Fruit fly (Drosophila melanogaster) whole organism, embryonic: Measurements from ENCODE around the gene CG7386.

Source experiments
- Antp ChIP-seq: fragments of 200-800 bp; sonication (Bioruptor generic); optimal IDR thresholded peaks from 3 replicates; lab custom pipeline; 2016; ENCODE audit warnings: missing biosample characterization, missing genetic modification characterization
- Awh ChIP-seq: fragments of 200-800 bp; sonication (Bioruptor generic); IDR thresholded peaks from 2 replicates; pipeline ENCODE4, ENCODE4 v1.3.6; 2022; ENCODE audit warnings: missing biosample characterization, missing genetic modification characterization
- B-H1 ChIP-seq: fragments of 200-800 bp; sonication (Bioruptor generic); IDR thresholded peaks from 3 replicates; pipeline ENCODE4 v1.3.6; 2022; ENCODE audit warnings: missing biosample characterization, missing genetic modification characterization
- Bgb ChIP-seq: fragments of 200-800 bp; sonication (Bioruptor generic); IDR thresholded peaks from 2 replicates; pipeline ENCODE4 v1.3.6; 2022; ENCODE audit warnings: missing biosample characterization, missing genetic modification characterization; ENCODE audit not compliant: partially characterized antibody
- CG10209 ChIP-seq: fragments of 200-800 bp; sonication (Bioruptor generic); optimal IDR thresholded peaks from 3 replicates; lab custom pipeline; 2017; ENCODE audit warnings: missing biosample characterization, mild to moderate bottlenecking, missing genetic modification characterization, missing genetic modification reagents
- CG10431 ChIP-seq: fragments of 200-800 bp; sonication (Bioruptor generic); optimal IDR thresholded peaks from 3 replicates; lab custom pipeline; 2018; ENCODE audit warnings: missing biosample characterization, mild to moderate bottlenecking, missing genetic modification characterization
- CG10462 ChIP-seq: fragments of 200-800 bp; sonication (Bioruptor generic); optimal IDR thresholded peaks from 2 replicates; lab custom pipeline; 2016; ENCODE audit warnings: missing biosample characterization, missing genetic modification characterization
- CG11560 ChIP-seq: fragments of 200-800 bp; sonication (Bioruptor generic); IDR thresholded peaks from 3 replicates; pipeline ENCODE4 v1.3.6; 2022; ENCODE audit warnings: missing biosample characterization, missing genetic modification characterization
- CG12155 ChIP-seq: fragments of 200-800 bp; sonication (Bioruptor generic); optimal IDR thresholded peaks from 3 replicates; lab custom pipeline; 2016; ENCODE audit warnings: missing biosample characterization, missing genetic modification characterization
- CG12942 ChIP-seq: fragments of 200-800 bp; sonication (Bioruptor generic); optimal IDR thresholded peaks from 3 replicates; lab custom pipeline; 2016; ENCODE audit warnings: missing biosample characterization, missing genetic modification characterization
- CG13424 ChIP-seq: fragments of 200-800 bp; sonication (Bioruptor generic); optimal IDR thresholded peaks from 2 replicates; lab custom pipeline; 2019; ENCODE audit warnings: missing biosample characterization, mild to moderate bottlenecking, missing genetic modification characterization, moderate library complexity
- CG15479 ChIP-seq: fragments of 200-800 bp; sonication (Bioruptor generic); optimal IDR thresholded peaks from 3 replicates; lab custom pipeline; 2019; ENCODE audit warnings: missing biosample characterization, mild to moderate bottlenecking, missing genetic modification characterization, moderate library complexity
- CG17802 ChIP-seq: fragments of 200-800 bp; sonication (Bioruptor generic); optimal IDR thresholded peaks from 2 replicates; lab custom pipeline; 2018; ENCODE audit warnings: missing biosample characterization, mild to moderate bottlenecking, missing genetic modification characterization, moderate library complexity
- CG1792 ChIP-seq: fragments of 200-800 bp; sonication (Bioruptor generic); optimal IDR thresholded peaks from 2 replicates; lab custom pipeline; 2016; ENCODE audit warnings: missing biosample characterization, missing genetic modification characterization
- CG1832 ChIP-seq: fragments of 200-800 bp; sonication (Bioruptor generic); optimal IDR thresholded peaks from 2 replicates; lab custom pipeline; 2017; ENCODE audit warnings: missing biosample characterization, mild to moderate bottlenecking, missing genetic modification characterization, inconsistent platforms
- CG2199 ChIP-seq: fragments of 200-800 bp; sonication (Bioruptor generic); IDR thresholded peaks from 3 replicates; pipeline ENCODE4 v1.3.6; 2022; ENCODE audit warnings: missing biosample characterization, missing genetic modification characterization
- CG32532 ChIP-seq: fragments of 200-800 bp; sonication (Bioruptor generic); IDR thresholded peaks from 2 replicates; pipeline ENCODE4 v1.3.6; 2022; ENCODE audit warnings: missing biosample characterization, missing genetic modification characterization
- CG34224 ChIP-seq: fragments of 200-800 bp; sonication (Bioruptor generic); IDR thresholded peaks from 3 replicates; pipeline ENCODE4 v1.3.6; 2022; ENCODE audit warnings: missing biosample characterization, missing genetic modification characterization; ENCODE audit not compliant: partially characterized antibody
- CG3726 ChIP-seq: fragments of 200-800 bp; sonication (Bioruptor generic); IDR thresholded peaks from 3 replicates; pipeline ENCODE4, ENCODE4 v1.3.6; 2022; ENCODE audit warnings: missing biosample characterization, missing genetic modification characterization
- CG4424 ChIP-seq: fragments of 200-800 bp; sonication (Bioruptor generic); optimal IDR thresholded peaks from 3 replicates; lab custom pipeline; 2016; ENCODE audit warnings: missing biosample characterization, missing genetic modification characterization
- CG6175 ChIP-seq: fragments of 200-800 bp; sonication (Bioruptor generic); IDR thresholded peaks from 3 replicates; pipeline ENCODE4 v1.3.6; 2022; ENCODE audit warnings: missing biosample characterization, missing genetic modification characterization
- CG7556 ChIP-seq: fragments of 200-800 bp; sonication (Bioruptor generic); optimal IDR thresholded peaks from 2 replicates; lab custom pipeline; 2017; ENCODE audit warnings: missing biosample characterization, mild to moderate bottlenecking, missing genetic modification characterization
- CG7745 ChIP-seq: fragments of 200-800 bp; sonication (Bioruptor generic); optimal IDR thresholded peaks from 2 replicates; lab custom pipeline; 2018; ENCODE audit warnings: missing biosample characterization, mild to moderate bottlenecking, missing genetic modification characterization, moderate library complexity
- CG8281 ChIP-seq: fragments of 200-800 bp; sonication (Bioruptor generic); optimal IDR thresholded peaks from 2 replicates; lab custom pipeline; 2018; ENCODE audit warnings: missing biosample characterization, mild to moderate bottlenecking, missing genetic modification characterization, moderate library complexity
- CG9437 ChIP-seq: fragments of 200-800 bp; sonication (Bioruptor generic); optimal IDR thresholded peaks from 2 replicates; lab custom pipeline; 2018; ENCODE audit warnings: missing biosample characterization, mild to moderate bottlenecking, missing genetic modification characterization
- CG9876 ChIP-seq: fragments of 200-800 bp; sonication (Bioruptor generic); optimal IDR thresholded peaks from 2 replicates; lab custom pipeline; 2016; ENCODE audit warnings: missing biosample characterization, missing genetic modification characterization
- D ChIP-seq, 2 experiments: fragments of 200-800 bp in 1 of 2; fragments of >200 bp in 1 of 2; sonication (Bioruptor generic) in 1 of 2; optimal IDR thresholded peaks; 2 replicates in 1 of 2; 3 replicates in 1 of 2; lab custom pipeline; 2017; ENCODE audit warnings: mild to moderate bottlenecking in 1 of 2, missing biosample characterization in 1 of 2, missing genetic modification characterization in 1 of 2, missing genetic modification reagents in 1 of 2
- Dref ChIP-seq: fragments of 200-800 bp; sonication (Bioruptor generic); IDR thresholded peaks from 2 replicates; pipeline ENCODE4 v1.3.6; 2022; ENCODE audit warnings: missing biosample characterization, missing genetic modification characterization
- Ets65A ChIP-seq: fragments of 200-800 bp; sonication (Bioruptor generic); peaks from one replicate; lab custom pipeline; 2016; ENCODE audit warnings: missing biosample characterization, missing genetic modification characterization
- MESR4 ChIP-seq: fragments of 200-800 bp; sonication (Bioruptor generic); optimal IDR thresholded peaks from 2 replicates; lab custom pipeline; 2018; ENCODE audit warnings: missing biosample characterization, mild to moderate bottlenecking, missing genetic modification characterization, moderate library complexity
- Sry-β ChIP-seq: fragments of 200-800 bp; sonication (Bioruptor generic); optimal IDR thresholded peaks from 2 replicates; lab custom pipeline; 2018; ENCODE audit warnings: missing biosample characterization, mild to moderate bottlenecking, missing genetic modification characterization, moderate library complexity
- Sry-δ ChIP-seq: fragments of 200-800 bp; sonication (Bioruptor generic); optimal IDR thresholded peaks from 2 replicates; lab custom pipeline; 2016; ENCODE audit warnings: missing biosample characterization, missing genetic modification characterization
- Ssrp ChIP-seq: fragments of 200-800 bp; sonication (Bioruptor generic); optimal IDR thresholded peaks from 2 replicates; lab custom pipeline; 2018; ENCODE audit warnings: missing biosample characterization, mild to moderate bottlenecking, missing genetic modification characterization, moderate library complexity
- amos ChIP-seq: fragments of 200-800 bp; sonication (Bioruptor generic); IDR thresholded peaks from 2 replicates; pipeline ENCODE4 v1.3.6; 2022; ENCODE audit warnings: missing biosample characterization, missing genetic modification characterization; ENCODE audit not compliant: partially characterized antibody
- ewg ChIP-seq: fragments of 200-800 bp; sonication (Bioruptor generic); optimal IDR thresholded peaks from 3 replicates; lab custom pipeline; 2017; ENCODE audit warnings: mild to moderate bottlenecking, missing biosample characterization, missing genetic modification reagents, missing genetic modification characterization
- fru ChIP-seq: fragments of >200 bp; optimal IDR thresholded peaks from 2 replicates; lab custom pipeline; 2017
- grn ChIP-seq: fragments of 200-800 bp; sonication (Bioruptor generic); optimal IDR thresholded peaks from 3 replicates; lab custom pipeline; 2017; ENCODE audit warnings: missing biosample characterization, missing genetic modification characterization
- hb ChIP-seq: fragments of 200-800 bp; sonication (Bioruptor generic); IDR thresholded peaks from 3 replicates; pipeline ENCODE4 v1.3.6; 2022; ENCODE audit warnings: missing biosample characterization, missing genetic modification characterization; ENCODE audit not compliant: partially characterized antibody
- jigr1 ChIP-seq: fragments of 200-800 bp; sonication (Bioruptor generic); IDR thresholded peaks from 3 replicates; pipeline ENCODE4 v1.3.6; 2022; ENCODE audit warnings: missing biosample characterization, missing genetic modification characterization
- mirr ChIP-seq: fragments of 200-800 bp; sonication (Bioruptor generic); optimal IDR thresholded peaks from 3 replicates; lab custom pipeline; 2018; ENCODE audit warnings: missing biosample characterization, mild to moderate bottlenecking, missing genetic modification characterization
- nerfin-1 ChIP-seq: fragments of 200-800 bp; sonication (Bioruptor generic); optimal IDR thresholded peaks from 3 replicates; lab custom pipeline; 2019; ENCODE audit warnings: missing biosample characterization, mild to moderate bottlenecking, missing genetic modification characterization, moderate library complexity
- nerfin-2 ChIP-seq: fragments of 200-800 bp; sonication (Bioruptor generic); IDR thresholded peaks from 2 replicates; pipeline ENCODE4 v1.3.6; 2022; ENCODE audit warnings: missing biosample characterization, missing genetic modification characterization; ENCODE audit not compliant: partially characterized antibody
- pan ChIP-seq, 4 experiments: fragments of >200 bp in 3 of 4; fragments of 200-800 bp in 1 of 4; sonication (Bioruptor generic) in 1 of 4; optimal IDR thresholded peaks in 3 of 4; IDR thresholded peaks in 1 of 4; 2 replicates each; pipeline versions ENCODE4 v1.3.6 to Lab custom; 2017 to 2022; ENCODE audit warnings: missing biosample characterization in 2 of 4, missing genetic modification characterization in 2 of 4, mixed read lengths in 1 of 4
- scrt ChIP-seq: fragments of 200-800 bp; sonication (Bioruptor generic); optimal IDR thresholded peaks from 2 replicates; lab custom pipeline; 2018; ENCODE audit warnings: missing biosample characterization, mild to moderate bottlenecking, missing genetic modification characterization, moderate library complexity
- slp2 ChIP-seq: fragments of 200-800 bp; sonication (Bioruptor generic); optimal IDR thresholded peaks from 2 replicates; lab custom pipeline; 2016; ENCODE audit warnings: missing biosample characterization, missing genetic modification characterization
- sna ChIP-seq: fragments of 200-800 bp; sonication (Bioruptor generic); IDR thresholded peaks from 2 replicates; pipeline ENCODE4 v1.3.6; 2022; ENCODE audit warnings: missing biosample characterization, missing genetic modification characterization; ENCODE audit not compliant: partially characterized antibody
- tup ChIP-seq: fragments of 200-800 bp; sonication (Bioruptor generic); optimal IDR thresholded peaks from 2 replicates; lab custom pipeline; 2016; ENCODE audit warnings: missing biosample characterization, mild to moderate bottlenecking, missing genetic modification characterization, moderate library complexity
- zen ChIP-seq: fragments of 200-800 bp; sonication (Bioruptor generic); optimal IDR thresholded peaks from 3 replicates; lab custom pipeline; 2018; ENCODE audit warnings: missing biosample characterization, mild to moderate bottlenecking, missing genetic modification characterization, moderate library complexity
- zen2 ChIP-seq: fragments of 200-800 bp; sonication (Bioruptor generic); IDR thresholded peaks from 3 replicates; pipeline ENCODE4 v1.3.6; 2022; ENCODE audit warnings: missing biosample characterization, missing genetic modification characterization; ENCODE audit not compliant: partially characterized antibody

Gene CG7386

DNA sequence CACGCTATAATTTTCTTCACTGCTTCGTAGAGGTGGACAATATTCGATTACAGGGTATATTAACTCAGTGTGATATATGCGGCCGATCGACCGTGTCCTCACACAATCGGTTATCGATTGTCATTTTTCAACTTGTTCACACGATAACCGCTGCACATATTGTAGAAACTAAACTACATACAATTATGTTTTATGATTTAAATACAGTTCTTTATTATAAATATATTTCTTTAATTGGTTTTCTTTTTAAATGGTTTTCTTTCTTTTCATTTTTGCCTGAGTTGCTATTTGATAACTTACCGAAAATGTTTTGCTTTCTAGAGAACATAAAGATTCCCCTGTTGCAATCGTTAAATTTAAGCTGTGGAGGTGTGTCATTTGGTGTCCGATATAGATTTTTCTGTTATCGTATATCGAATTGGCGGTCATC lies 15.7 kb upstream of the CG7386 start, which contains the start of the genes fmt and CG7376 (continued):
- peak; percentile 71 for TF ChIP-seq Bgb (GFP tag; lab: Robert Waterston, UW)
- no peak for TF ChIP-seq MESR4 (GFP tag; lab: Kevin White, UChicago)
- TF ChIP-seq CG12942 (GFP tag; lab: Kevin White, UChicago) = no peak
- no peak for TF ChIP-seq mirr
- TF ChIP-seq Sry-β (GFP tag; lab: Kevin White, UChicago) = no peak
- TF ChIP-seq Awh = no peak
- TF ChIP-seq CG10462 (GFP tag; lab: Kevin White, UChicago) = no peak
- TF ChIP-seq zen (tag; lab: Kevin White, UChicago) = peak; percentile 59
- TF ChIP-seq D (optimal IDR thresholded peaks at IDR 0.05; lab: Kevin White, UChicago) = no peak
- TF ChIP-seq D (GFP tag; optimal IDR thresholded peaks at IDR 0.05; lab: Kevin White, UChicago) = no peak
- no peak for TF ChIP-seq CG10431 (GFP tag; lab: Kevin White, UChicago)
- peak; percentile 88 for TF ChIP-seq Dref (GFP tag; lab: Robert Waterston, UW)
- TF ChIP-seq CG4424 (GFP tag; lab: Kevin White, UChicago) = no peak
- TF ChIP-seq CG9437 (GFP tag; lab: Kevin White, UChicago) = peak; percentile 4
- no peak for TF ChIP-seq Antp (GFP tag; lab: Kevin White, UChicago)
- no peak for TF ChIP-seq grn
- no peak for TF ChIP-seq slp2 (GFP tag; lab: Kevin White, UChicago)
- no peak for TF ChIP-seq CG9876 (GFP tag; lab: Kevin White, UChicago)
- TF ChIP-seq CG2199 (GFP tag; lab: Robert Waterston, UW) = no peak
- TF ChIP-seq jigr1 (GFP tag; lab: Robert Waterston, UW) = no peak
- no peak for TF ChIP-seq CG7556 (GFP tag; lab: Kevin White, UChicago)
- no peak for TF ChIP-seq scrt (GFP tag; lab: Kevin White, UChicago)
- TF ChIP-seq Ssrp (tag; lab: Kevin White, UChicago) = peak; percentile 15
- peak; percentile 86 for TF ChIP-seq hb (GFP tag; lab: Robert Waterston, UW)
- no peak for TF ChIP-seq CG1792 (GFP tag; lab: Kevin White, UChicago)
- TF ChIP-seq CG3726 (GFP tag; lab: Robert Waterston, UW) = no peak
- TF ChIP-seq CG1832 (GFP tag; lab: Kevin White, UChicago) = no peak
- peak; percentile 36 for TF ChIP-seq CG15479 (GFP tag; lab: Kevin White, UChicago)
- peak; percentile 49 for TF ChIP-seq CG12155
- TF ChIP-seq sna (GFP tag; lab: Robert Waterston, UW) = peak; percentile 75
- peak; percentile 56 for TF ChIP-seq CG17802 (tag; lab: Kevin White, UChicago)
- peak; percentile 28 for TF ChIP-seq nerfin-1 (tag; lab: Kevin White, UChicago)
- TF ChIP-seq ewg = no peak
- no peak for TF ChIP-seq CG11560 (tag; lab: Robert Waterston, UW)
- TF ChIP-seq CG6175 (GFP tag; lab: Robert Waterston, UW) = no peak
- TF ChIP-seq pan (optimal IDR thresholded peaks at IDR 0.05; lab: Kevin White, UChicago) = no peak
- TF ChIP-seq pan (GFP tag; optimal IDR thresholded peaks at IDR 0.05 in 1 of 2, IDR thresholded peaks at IDR 0.05 in 1 of 2) = no peak
- no peak for TF ChIP-seq CG8281
- no peak for TF ChIP-seq fru (lab: Kevin White, UChicago)
- TF ChIP-seq CG10209 = no peak
- peak; percentile 90 for TF ChIP-seq nerfin-2 (GFP tag; lab: Robert Waterston, UW)
- no peak for TF ChIP-seq B-H1 (GFP tag; lab: Robert Waterston, UW)
- no peak; the same call in 1 of the 2 replicates for TF ChIP-seq CG32532
- peak; percentile 69; the same call in 2 of the 3 replicates for TF ChIP-seq CG34224
- TF ChIP-seq Sry-δ (GFP tag; lab: Kevin White, UChicago) = peak; percentile 76
- TF ChIP-seq CG13424 (tag; lab: Kevin White, UChicago) = peak; percentile 58
- no peak for TF ChIP-seq tup (GFP tag; lab: Kevin White, UChicago)
- peak; percentile 63 for TF ChIP-seq amos (GFP tag; lab: Robert Waterston, UW)
- peak; percentile 42 for TF ChIP-seq Ets65A (GFP tag; lab: Kevin White, UChicago)
- TF ChIP-seq zen2 (GFP tag; lab: Robert Waterston, UW) = peak; percentile 54; the same call in 1 of the 3 replicates
- TF ChIP-seq CG7745 = no peak
